Fruit fly (Drosophila melanogaster) whole organism, embryonic: ENCODE results near the gene Inx5.

Source experiments
- Atf6 ChIP-seq: fragments of 200-800 bp; sonication (Bioruptor generic); IDR thresholded peaks from 2 replicates; pipeline ENCODE4 v1.3.6; 2022; ENCODE audit warnings: missing biosample characterization, missing genetic modification characterization
- CG1024 ChIP-seq: fragments of 200-800 bp; sonication (Bioruptor generic); IDR thresholded peaks from 2 replicates; pipeline ENCODE4 v1.3.6; 2022; ENCODE audit warnings: missing biosample characterization, missing genetic modification characterization
- CG11085 ChIP-seq: fragments of 200-800 bp; sonication (Bioruptor generic); IDR thresholded peaks from 2 replicates; pipeline ENCODE4 v1.3.6; 2022; ENCODE audit warnings: missing biosample characterization, missing genetic modification characterization
- CG11504 ChIP-seq: fragments of 200-800 bp; sonication (Bioruptor generic); optimal IDR thresholded peaks from 3 replicates; lab custom pipeline; 2019; ENCODE audit warnings: missing biosample characterization, mild to moderate bottlenecking, missing genetic modification characterization, moderate library complexity
- CG11560 ChIP-seq: fragments of 200-800 bp; sonication (Bioruptor generic); IDR thresholded peaks from 3 replicates; pipeline ENCODE4 v1.3.6; 2022; ENCODE audit warnings: missing biosample characterization, missing genetic modification characterization
- CG11695 ChIP-seq: fragments of 200-800 bp; sonication (Bioruptor generic); IDR thresholded peaks from 3 replicates; pipeline ENCODE4 v1.3.6; 2022; ENCODE audit warnings: missing biosample characterization, missing genetic modification characterization
- CG12219 ChIP-seq: fragments of 200-800 bp; sonication (Bioruptor generic); optimal IDR thresholded peaks from 3 replicates; lab custom pipeline; 2018; ENCODE audit warnings: missing biosample characterization, mild to moderate bottlenecking, missing genetic modification characterization
- CG12659 ChIP-seq: fragments of 200-800 bp; sonication (Bioruptor generic); optimal IDR thresholded peaks from 3 replicates; lab custom pipeline; 2017; ENCODE audit warnings: mild to moderate bottlenecking, missing biosample characterization, missing genetic modification reagents, missing genetic modification characterization
- CG13894 ChIP-seq: fragments of 200-800 bp; sonication (Bioruptor generic); optimal IDR thresholded peaks from 3 replicates; lab custom pipeline; 2018; ENCODE audit warnings: missing biosample characterization, mild to moderate bottlenecking, missing genetic modification characterization, moderate library complexity
- CG14014 ChIP-seq: fragments of 200-800 bp; sonication (Bioruptor generic); IDR thresholded peaks from 2 replicates; pipeline ENCODE4 v1.3.6; 2022; ENCODE audit warnings: missing biosample characterization, missing genetic modification characterization
- CG14050 ChIP-seq: fragments of 200-800 bp; sonication (Bioruptor generic); IDR thresholded peaks from 3 replicates; pipeline ENCODE4 v1.3.6; 2022; ENCODE audit warnings: missing biosample characterization, missing genetic modification characterization
- CG15011 ChIP-seq: fragments of 200-800 bp; sonication (Bioruptor generic); optimal IDR thresholded peaks from 3 replicates; lab custom pipeline; 2018; ENCODE audit warnings: missing biosample characterization, mild to moderate bottlenecking, missing genetic modification characterization
- CG1602 ChIP-seq: fragments of 200-800 bp; sonication (Bioruptor generic); optimal IDR thresholded peaks from 3 replicates; lab custom pipeline; 2016; ENCODE audit warnings: missing biosample characterization, missing genetic modification characterization
- CG1603 ChIP-seq: fragments of 200-800 bp; sonication (Bioruptor generic); optimal IDR thresholded peaks from 2 replicates; lab custom pipeline; 2019; ENCODE audit warnings: missing biosample characterization, mild to moderate bottlenecking, missing genetic modification characterization, moderate library complexity
- CG16813 ChIP-seq: fragments of 200-800 bp; sonication (Bioruptor generic); IDR thresholded peaks from 3 replicates; pipeline ENCODE4 v1.3.6; 2022; ENCODE audit warnings: missing biosample characterization, missing genetic modification characterization; ENCODE audit not compliant: partially characterized antibody
- CG2129 ChIP-seq: fragments of 200-800 bp; sonication (Bioruptor generic); IDR thresholded peaks from 2 replicates; pipeline ENCODE4 v1.3.6; 2022; ENCODE audit warnings: missing biosample characterization, missing genetic modification characterization; ENCODE audit not compliant: partially characterized antibody
- CG31388 ChIP-seq: fragments of 200-800 bp; sonication (Bioruptor generic); optimal IDR thresholded peaks from 2 replicates; lab custom pipeline; 2016; ENCODE audit warnings: missing biosample characterization, missing genetic modification characterization
- CG31441 ChIP-seq: fragments of 200-800 bp; sonication (Bioruptor generic); IDR thresholded peaks from 2 replicates; pipeline ENCODE4 v1.3.6; 2022; ENCODE audit warnings: missing biosample characterization, missing genetic modification characterization
- CG3726 ChIP-seq: fragments of 200-800 bp; sonication (Bioruptor generic); IDR thresholded peaks from 3 replicates; pipeline ENCODE4, ENCODE4 v1.3.6; 2022; ENCODE audit warnings: missing biosample characterization, missing genetic modification characterization
- CG3995 ChIP-seq: fragments of 200-800 bp; sonication (Bioruptor generic); optimal IDR thresholded peaks from 3 replicates; lab custom pipeline; 2016; ENCODE audit warnings: missing biosample characterization, missing genetic modification characterization
- CG6272 ChIP-seq: fragments of 200-800 bp; sonication (Bioruptor generic); IDR thresholded peaks from 2 replicates; pipeline ENCODE4 v1.3.6; 2022; ENCODE audit warnings: missing biosample characterization, missing genetic modification characterization
- CG6791 ChIP-seq: fragments of 200-800 bp; sonication (Bioruptor generic); IDR thresholded peaks from 3 replicates; pipeline ENCODE4 v1.3.6; 2022; ENCODE audit warnings: missing biosample characterization, missing genetic modification characterization; ENCODE audit not compliant: partially characterized antibody
- CG7987 ChIP-seq: fragments of 200-800 bp; sonication (Bioruptor generic); optimal IDR thresholded peaks from 2 replicates; lab custom pipeline; 2018; ENCODE audit warnings: missing biosample characterization, mild to moderate bottlenecking, missing genetic modification characterization, moderate library complexity
- CG8089 ChIP-seq: fragments of 200-800 bp; sonication (Bioruptor generic); optimal IDR thresholded peaks from 3 replicates; lab custom pipeline; 2016; ENCODE audit warnings: missing biosample characterization, missing genetic modification characterization
- CG8281 ChIP-seq: fragments of 200-800 bp; sonication (Bioruptor generic); optimal IDR thresholded peaks from 2 replicates; lab custom pipeline; 2018; ENCODE audit warnings: missing biosample characterization, mild to moderate bottlenecking, missing genetic modification characterization, moderate library complexity
- CoRest ChIP-seq: fragments of 200-800 bp; sonication (Bioruptor generic); optimal IDR thresholded peaks from 3 replicates; lab custom pipeline; 2018; ENCODE audit warnings: missing biosample characterization, mild to moderate bottlenecking, missing genetic modification characterization, moderate library complexity
- D19A ChIP-seq: fragments of 200-800 bp; optimal IDR thresholded peaks from 3 replicates; lab custom pipeline; 2019; ENCODE audit warnings: missing biosample characterization, mild to moderate bottlenecking, missing genetic modification characterization, moderate library complexity
- Dref ChIP-seq: fragments of 200-800 bp; sonication (Bioruptor generic); IDR thresholded peaks from 2 replicates; pipeline ENCODE4 v1.3.6; 2022; ENCODE audit warnings: missing biosample characterization, missing genetic modification characterization
- Eip74EF ChIP-seq, 2 experiments: fragments of 200-800 bp in 1 of 2; fragments of >200 bp in 1 of 2; sonication (Bioruptor generic) in 1 of 2; optimal IDR thresholded peaks; 2 replicates each; lab custom pipeline; 2017 to 2019; ENCODE audit warnings: missing biosample characterization in 2 of 2, missing genetic modification characterization in 2 of 2, mild to moderate bottlenecking in 1 of 2, moderate library complexity in 1 of 2
- Ets65A ChIP-seq: fragments of 200-800 bp; sonication (Bioruptor generic); peaks from one replicate; lab custom pipeline; 2016; ENCODE audit warnings: missing biosample characterization, missing genetic modification characterization
- Fer2 ChIP-seq: fragments of 200-800 bp; sonication (Bioruptor generic); optimal IDR thresholded peaks from 2 replicates; lab custom pipeline; 2018; ENCODE audit warnings: missing biosample characterization, mild to moderate bottlenecking, missing genetic modification characterization, moderate library complexity
- NC2α ChIP-seq: fragments of 200-800 bp; sonication (Bioruptor generic); optimal IDR thresholded peaks from 2 replicates; lab custom pipeline; 2016; ENCODE audit warnings: missing biosample characterization, missing genetic modification characterization
- TFAM ChIP-seq: fragments of 200-800 bp; sonication (Bioruptor generic); optimal IDR thresholded peaks from 2 replicates; lab custom pipeline; 2017; ENCODE audit warnings: missing biosample characterization, missing genetic modification characterization, inconsistent platforms
- aop ChIP-seq: fragments of 200-800 bp; sonication (Bioruptor generic); IDR thresholded peaks from 2 replicates; pipeline ENCODE4 v1.3.6; 2022; ENCODE audit warnings: missing biosample characterization, missing genetic modification characterization
- ara ChIP-seq: fragments of 200-800 bp; sonication (Bioruptor generic); IDR thresholded peaks from 2 replicates; pipeline ENCODE4 v1.3.6; 2022; ENCODE audit warnings: missing biosample characterization, missing genetic modification characterization
- br ChIP-seq: fragments of >200 bp; optimal IDR thresholded peaks from 2 replicates; lab custom pipeline; 2017
- cad ChIP-seq: fragments of >200 bp; optimal IDR thresholded peaks from 2 replicates; lab custom pipeline; 2017; ENCODE audit warnings: missing biosample characterization, missing genetic modification characterization
- eyg ChIP-seq: fragments of 200-800 bp; sonication (Bioruptor generic); optimal IDR thresholded peaks from 3 replicates; lab custom pipeline; 2016; ENCODE audit warnings: missing biosample characterization, missing genetic modification characterization
- grn ChIP-seq: fragments of 200-800 bp; sonication (Bioruptor generic); optimal IDR thresholded peaks from 3 replicates; lab custom pipeline; 2017; ENCODE audit warnings: missing biosample characterization, missing genetic modification characterization
- hbn ChIP-seq: fragments of 200-800 bp; sonication (Bioruptor generic); IDR thresholded peaks from 2 replicates; pipeline ENCODE4 v1.3.6; 2022; ENCODE audit warnings: missing biosample characterization, missing genetic modification characterization; ENCODE audit not compliant: partially characterized antibody
- pita ChIP-seq: fragments of 200-800 bp; sonication (Bioruptor generic); optimal IDR thresholded peaks from 2 replicates; lab custom pipeline; 2017; ENCODE audit warnings: missing biosample characterization, mild to moderate bottlenecking, missing genetic modification characterization
- pzg ChIP-seq: fragments of 200-800 bp; sonication (Bioruptor generic); optimal IDR thresholded peaks from 3 replicates; lab custom pipeline; 2018; ENCODE audit warnings: missing biosample characterization, mild to moderate bottlenecking, missing genetic modification characterization, moderate library complexity
- salm ChIP-seq: fragments of 200-800 bp; sonication (Bioruptor generic); optimal IDR thresholded peaks from 2 replicates; lab custom pipeline; 2018; ENCODE audit warnings: missing biosample characterization, mild to moderate bottlenecking, missing genetic modification characterization
- sna ChIP-seq: fragments of 200-800 bp; sonication (Bioruptor generic); IDR thresholded peaks from 2 replicates; pipeline ENCODE4 v1.3.6; 2022; ENCODE audit warnings: missing biosample characterization, missing genetic modification characterization; ENCODE audit not compliant: partially characterized antibody
- sqz ChIP-seq: fragments of 200-800 bp; sonication (Bioruptor generic); optimal IDR thresholded peaks from 3 replicates; lab custom pipeline; 2018; ENCODE audit warnings: missing biosample characterization, mild to moderate bottlenecking, missing genetic modification characterization
- unc-4 ChIP-seq: fragments of 200-800 bp; sonication (Bioruptor generic); IDR thresholded peaks from 2 replicates; pipeline ENCODE4 v1.3.6; 2022; ENCODE audit warnings: missing biosample characterization, missing genetic modification characterization; ENCODE audit not compliant: partially characterized antibody
- usp ChIP-seq: fragments of >200 bp; optimal IDR thresholded peaks from 2 replicates; lab custom pipeline; 2017; ENCODE audit warnings: missing biosample characterization, missing genetic modification characterization
- vnd ChIP-seq: fragments of 200-800 bp; sonication (Bioruptor generic); IDR thresholded peaks from 3 replicates; pipeline ENCODE4 v1.3.6; 2022; ENCODE audit warnings: missing biosample characterization, missing genetic modification characterization; ENCODE audit not compliant: partially characterized antibody
- vvl ChIP-seq: fragments of 200-800 bp; sonication (Bioruptor generic); IDR thresholded peaks from 2 replicates; pipeline ENCODE4 v1.3.6; 2022; ENCODE audit warnings: missing biosample characterization, missing genetic modification characterization
- zf30C ChIP-seq: fragments of 200-800 bp; sonication (Bioruptor generic); optimal IDR thresholded peaks from 3 replicates; lab custom pipeline; 2018; ENCODE audit warnings: missing biosample characterization, mild to moderate bottlenecking, missing genetic modification characterization

Gene Inx5

DNA sequence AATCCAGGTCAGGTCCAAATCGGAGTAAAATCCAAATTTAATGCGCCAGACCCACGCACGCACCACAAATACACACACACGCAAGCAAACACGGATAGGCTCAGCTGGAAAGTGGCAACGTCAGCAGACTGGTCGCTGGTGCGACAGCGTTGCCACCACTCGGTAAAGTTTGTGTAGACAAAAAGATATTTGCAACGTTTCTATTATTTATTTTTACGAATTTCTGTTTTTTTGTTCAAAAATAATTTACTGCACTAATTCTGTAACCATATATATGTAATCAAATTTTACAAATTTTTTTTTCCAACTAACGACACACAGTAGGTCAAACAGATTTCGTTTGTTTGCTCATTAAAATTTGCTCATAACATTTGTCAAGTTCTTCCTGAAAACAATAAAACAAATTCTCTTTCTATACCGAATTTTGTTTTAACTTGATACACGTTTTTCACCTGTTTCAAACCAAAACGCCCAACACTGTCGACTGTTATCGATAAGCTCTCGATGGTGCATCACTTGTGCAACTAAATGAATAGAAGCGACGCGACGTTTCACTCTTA is 9.1 kb upstream of the Inx5 start, which contains the start of the genes CG7556 and CG7453 (continued):
- TF ChIP-seq sna (no peak), CoRest (tag; lab: Kevin White, UChicago) (peak; percentile 83), TFAM (GFP tag; lab: Kevin White, UChicago) (no peak), CG8089 (GFP tag; lab: Kevin White, UChicago) (peak; percentile 29), CG7987 (GFP tag; lab: Kevin White, UChicago) (no peak), CG11695 (GFP tag; lab: Robert Waterston, UW) (peak; percentile 38; the same call in 1 of the 3 replicates), CG12659 (GFP tag; lab: Kevin White, UChicago) (peak; percentile 78), CG31388 (GFP tag; lab: Kevin White, UChicago) (peak; percentile 9), usp (GFP tag; lab: Kevin White, UChicago) (no peak), D19A (tag; lab: Kevin White, UChicago) (peak; percentile 63), CG8281 (tag; lab: Kevin White, UChicago) (no peak), br (lab: Kevin White, UChicago) (no peak), CG3726 (GFP tag; lab: Robert Waterston, UW) (no peak), CG1602 (peak; percentile 70), CG6791 (no peak), CG14050 (GFP tag; lab: Robert Waterston, UW) (no peak; the same call in 2 of the 3 replicates), salm (no peak), CG15011 (GFP tag; lab: Kevin White, UChicago) (peak; percentile 54), CG31441 (peak; percentile 63; the same call in 1 of the 2 replicates), pzg (GFP tag; lab: Kevin White, UChicago) (peak; percentile 41), eyg (GFP tag; lab: Kevin White, UChicago) (peak; percentile 19), CG11504 (tag; lab: Kevin White, UChicago) (peak; percentile 78), CG13894 (tag; lab: Kevin White, UChicago) (no peak), CG6272 (GFP tag; lab: Robert Waterston, UW) (peak; percentile 63; the same call in 1 of the 2 replicates), CG14014 (GFP tag; lab: Robert Waterston, UW) (peak; percentile 41; the same call in 1 of the 2 replicates), CG2129 (no peak), sqz (GFP tag; lab: Kevin White, UChicago) (no peak), ara (GFP tag; lab: Robert Waterston, UW) (no peak), vnd (GFP tag; lab: Robert Waterston, UW) (no peak), Fer2 (peak; percentile 55), grn (GFP tag; lab: Kevin White, UChicago) (peak; percentile 2), CG11560 (peak; percentile 31; the same call in 1 of the 3 replicates), Dref (GFP tag; lab: Robert Waterston, UW) (peak; percentile 54), CG1024 (GFP tag; lab: Robert Waterston, UW) (no peak), pita (GFP tag; lab: Kevin White, UChicago) (no peak), CG11085 (GFP tag; lab: Robert Waterston, UW) (peak; percentile 17; the same call in 1 of the 2 replicates), aop (GFP tag; lab: Robert Waterston, UW) (no peak), zf30C (GFP tag; lab: Kevin White, UChicago) (peak; percentile 64), Ets65A (peak; percentile 98), vvl (peak; percentile 65), CG3995 (GFP tag; lab: Kevin White, UChicago) (peak; percentile 23), Atf6 (GFP tag; lab: Robert Waterston, UW) (peak; percentile 66), unc-4 (GFP tag; lab: Robert Waterston, UW) (no peak), Eip74EF (GFP tag; optimal IDR thresholded peaks at IDR 0.05; lab: Kevin White, UChicago) (peak in 1 of 2 experiments; percentile 51), CG12219 (peak; percentile 47), cad (no peak), CG16813 (GFP tag; lab: Robert Waterston, UW) (no peak), hbn (GFP tag; lab: Robert Waterston, UW) (no peak), NC2α (GFP tag; lab: Kevin White, UChicago) (peak; percentile 48), CG1603 (tag; lab: Kevin White, UChicago) (peak; percentile 12)
